Worm (Caenorhabditis elegans): ENCODE data around the gene aagr-2.

aagr-2 gene

DNA sequence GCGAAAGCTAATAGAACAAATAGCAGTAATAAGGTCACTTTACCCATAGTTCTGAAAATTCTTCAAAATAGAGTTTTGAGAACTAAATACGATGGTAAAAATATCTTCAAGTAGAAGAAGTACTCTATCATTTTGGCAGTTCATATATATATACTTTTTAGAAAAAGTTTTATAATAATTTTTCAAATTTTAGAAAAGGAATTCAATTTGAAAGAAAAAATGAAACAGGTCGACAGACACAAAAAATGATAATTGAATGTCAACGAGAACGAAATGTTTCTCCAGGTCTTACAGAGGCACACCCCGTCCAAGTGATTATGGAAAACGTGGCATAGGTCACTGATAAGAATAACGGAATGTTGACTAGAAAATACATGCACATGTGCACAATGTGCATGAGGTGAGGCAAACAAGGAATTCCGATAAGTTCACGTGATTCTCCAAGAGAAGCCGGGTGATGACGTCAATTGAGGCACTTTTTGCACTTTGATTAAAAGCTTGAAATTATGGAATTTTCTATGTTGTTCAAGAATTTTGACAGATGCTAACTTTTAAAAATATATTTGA is at the start of gene aagr-2:
aagr-2 (minus strand) TSS at position 51 of the 567 bp plus-strand sequence.
- TF ChIP-seq nhr-28 (tag; optimal IDR thresholded peaks at IDR 0.05), result no peak
- no peak for TF ChIP-seq ama-1 (optimal IDR thresholded peaks at IDR 0.05)
- peak; percentile 100 for TF ChIP-seq elt-2 (tag; optimal IDR thresholded peaks at IDR 0.05)
- TF ChIP-seq snpc-4 (tag; optimal IDR thresholded peaks at IDR 0.05), result no peak
- no peak for TF ChIP-seq mdl-1 (tag; optimal IDR thresholded peaks at IDR 0.05)
- no peak for TF ChIP-seq nhr-11 (tag; optimal IDR thresholded peaks at IDR 0.05)
- TF ChIP-seq eor-1 (tag; optimal IDR thresholded peaks at IDR 0.05), result no peak
- TF ChIP-seq lin-15B (tag; optimal IDR thresholded peaks at IDR 0.05), result no peak
- TF ChIP-seq nhr-12 (tag; optimal IDR thresholded peaks at IDR 0.05), result no peak
- peak; percentile 74 for TF ChIP-seq pha-4 (tag; optimal IDR thresholded peaks at IDR 0.05)
- TF ChIP-seq nhr-25 (tag; optimal IDR thresholded peaks at IDR 0.05), result no peak
- no peak for TF ChIP-seq lsy-12 (tag; optimal IDR thresholded peaks at IDR 0.05)
- no peak for TF ChIP-seq unc-39 (tag; optimal IDR thresholded peaks at IDR 0.05)
- TF ChIP-seq ceh-16 (tag; optimal IDR thresholded peaks at IDR 0.05), result no peak
- TF ChIP-seq tbx-2 (tag; optimal IDR thresholded peaks at IDR 0.05), result no peak
- TF ChIP-seq pqm-1 (tag; optimal IDR thresholded peaks at IDR 0.05), result peak; percentile 96
- TF ChIP-seq egl-27 (tag; optimal IDR thresholded peaks at IDR 0.05), result no peak
- TF ChIP-seq nfya-1 (tag; optimal IDR thresholded peaks at IDR 0.05; ENCODE audit: insufficient read depth), result no peak
- TF ChIP-seq sea-2 (GFP tag; optimal IDR thresholded peaks at IDR 0.05), result no peak
- no peak for TF ChIP-seq ztf-11 (tag; optimal IDR thresholded peaks at IDR 0.05)
- no peak for TF ChIP-seq ztf-4 (tag; optimal IDR thresholded peaks at IDR 0.05)
- peak; percentile 76 for TF ChIP-seq jun-1 (tag; optimal IDR thresholded peaks at IDR 0.05)

DNA sequence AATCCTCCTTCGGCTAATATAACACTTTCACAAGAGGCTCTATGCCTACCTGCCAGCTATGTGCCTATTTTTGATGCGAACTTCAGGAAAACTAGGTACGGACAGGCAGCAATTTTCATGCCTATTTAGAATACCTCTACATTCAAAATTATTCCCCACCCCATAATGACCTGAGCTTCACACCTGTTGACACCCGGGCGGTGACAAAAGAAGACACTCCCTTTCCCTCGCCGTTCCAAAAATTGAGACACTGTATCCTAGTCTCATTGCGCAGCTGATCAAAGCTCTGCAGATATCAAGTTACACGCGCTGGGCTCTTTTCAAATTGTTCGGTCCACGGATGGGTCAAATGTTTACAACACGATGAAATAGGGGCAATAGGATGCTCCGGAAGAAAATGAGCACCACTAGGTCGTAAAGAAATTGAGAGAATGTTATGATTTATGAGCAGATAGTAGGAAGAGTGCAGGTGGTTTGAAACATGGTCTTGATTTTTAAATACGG is 49.5 kb upstream of the aagr-2 start:
- TF ChIP-seq nhr-76 (tag; optimal IDR thresholded peaks at IDR 0.05), result no peak

- no peak for TF ChIP-seq nhr-12 (tag; optimal IDR thresholded peaks at IDR 0.05)
- no peak for TF ChIP-seq ZK546.5 (tag; optimal IDR thresholded peaks at IDR 0.05)
These were observed 43.8 kb upstream of the aagr-2 start, which contains the start of gene shc-2 for ce11 chrII:4968863-4969262. Gene shc-2, plus strand, starts transcription at chrII:4969163.

DNA sequence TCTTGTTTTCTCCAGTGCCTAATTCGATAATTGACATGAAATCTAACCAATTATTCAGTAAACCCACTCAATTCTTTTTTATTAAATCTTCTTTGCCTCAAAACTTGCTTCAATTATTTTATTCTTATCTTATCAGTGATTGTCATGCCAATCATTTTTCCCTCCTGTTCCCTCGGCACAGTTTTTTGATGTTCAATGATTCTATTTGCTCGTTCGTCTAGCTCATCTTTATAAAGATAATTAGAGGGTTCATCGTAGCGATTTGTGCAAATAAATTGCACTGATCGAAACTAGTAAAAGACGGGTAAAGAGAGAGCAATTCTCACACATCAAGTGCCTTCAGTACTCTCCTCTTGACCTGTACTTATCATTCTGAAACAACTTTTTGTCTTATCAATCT is 42.6 kb upstream of the aagr-2 start:
- TF ChIP-seq pha-4 (tag; optimal IDR thresholded peaks at IDR 0.05) (peak; percentile 6), fos-1 (tag; optimal IDR thresholded peaks at IDR 0.05) (no peak), elt-2 (tag; optimal IDR thresholded peaks at IDR 0.05) (peak; percentile 86)

DNA sequence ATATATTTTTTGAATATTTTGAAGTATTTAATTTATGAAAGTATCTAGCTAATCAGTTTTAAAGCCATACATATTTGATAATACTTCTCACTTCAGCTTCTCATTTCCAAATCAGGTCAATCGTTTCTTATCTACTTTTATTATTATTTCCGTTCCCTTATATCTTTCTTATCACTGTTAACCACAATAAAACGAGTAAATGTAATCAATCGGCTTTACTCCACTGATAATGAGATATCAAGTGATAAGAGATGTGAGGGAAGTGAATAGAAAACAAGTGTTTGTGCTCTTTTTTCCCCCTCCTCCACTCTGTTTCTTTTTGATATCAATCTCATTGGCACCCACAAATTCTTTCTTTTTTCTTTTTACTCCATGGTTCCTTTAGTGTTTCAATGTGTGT is 41.5 kb upstream of the aagr-2 start:
- TF ChIP-seq nhr-77 (tag; optimal IDR thresholded peaks at IDR 0.05) (no peak), elt-2 (tag; optimal IDR thresholded peaks at IDR 0.05) (peak; percentile 88), nhr-11 (tag; optimal IDR thresholded peaks at IDR 0.05) (no peak), nhr-12 (tag; optimal IDR thresholded peaks at IDR 0.05) (no peak), pqm-1 (tag; optimal IDR thresholded peaks at IDR 0.05) (peak; percentile 48), fkh-10 (GFP tag; optimal IDR thresholded peaks at IDR 0.05) (no peak), skn-1 (tag; optimal IDR thresholded peaks at IDR 0.05) (no peak)

DNA sequence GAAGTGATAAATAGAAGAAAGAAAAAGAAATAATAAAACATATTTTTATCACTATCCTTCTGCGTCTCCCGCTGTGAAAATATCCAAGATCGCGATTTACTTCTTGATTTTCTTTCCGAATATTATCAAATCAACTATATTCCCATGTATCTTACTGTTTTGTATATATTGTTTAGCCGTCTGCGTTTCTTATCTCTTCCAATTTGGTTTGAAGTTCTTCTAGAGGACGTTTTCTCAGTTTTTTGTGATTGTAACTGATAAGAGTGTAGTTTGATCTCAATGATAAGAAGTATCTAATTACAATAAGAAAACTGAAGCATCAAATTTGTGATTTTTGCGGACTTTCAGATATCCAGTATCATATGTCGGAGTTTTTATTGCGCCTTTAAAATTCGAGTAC is 35.6 kb upstream of the aagr-2 start:
- peak; percentile 35 for TF ChIP-seq nhr-23 (tag; optimal IDR thresholded peaks at IDR 0.05)
- TF ChIP-seq elt-3 (tag; optimal IDR thresholded peaks at IDR 0.05), result no peak
- no peak for TF ChIP-seq mml-1 (tag; optimal IDR thresholded peaks at IDR 0.05)
- TF ChIP-seq elt-2 (tag; optimal IDR thresholded peaks at IDR 0.05), result peak; percentile 95
- TF ChIP-seq pqm-1 (tag; optimal IDR thresholded peaks at IDR 0.05), result peak; percentile 60
- TF ChIP-seq nhr-76 (tag; optimal IDR thresholded peaks at IDR 0.05), result peak; percentile 65

- TF ChIP-seq elt-2 (tag; optimal IDR thresholded peaks at IDR 0.05), result peak; percentile 15
- peak; percentile 38 for TF ChIP-seq lin-39 (tag; optimal IDR thresholded peaks at IDR 0.05)
- TF ChIP-seq pqm-1 (tag; optimal IDR thresholded peaks at IDR 0.05), result no peak
- peak; percentile 28 for TF ChIP-seq nhr-25 (tag; optimal IDR thresholded peaks at IDR 0.05)
- no peak for TF ChIP-seq zag-1 (tag; optimal IDR thresholded peaks at IDR 0.05)
- TF ChIP-seq pha-4 (tag; optimal IDR thresholded peaks at IDR 0.05), result peak; percentile 42
- TF ChIP-seq hmg-11 (tag; optimal IDR thresholded peaks at IDR 0.05), result peak; percentile 12
- TF ChIP-seq ZK546.5 (tag; optimal IDR thresholded peaks at IDR 0.05), result no peak
- peak; percentile 34 for TF ChIP-seq skn-1 (tag; optimal IDR thresholded peaks at IDR 0.05)
- TF ChIP-seq aly-2 (tag; optimal IDR thresholded peaks at IDR 0.05), result no peak
- TF ChIP-seq lin-15B (tag; optimal IDR thresholded peaks at IDR 0.05), result peak; percentile 49
- peak; percentile 15 for TF ChIP-seq nfya-1 (tag; optimal IDR thresholded peaks at IDR 0.05; ENCODE audit: insufficient read depth)
These were observed 34.7 kb upstream of the aagr-2 start, which contains the start of gene ulp-2 for ce11 chrII:4959719-4960118. Gene ulp-2, minus strand, starts transcription at chrII:4959876.
